Fruit fly (Drosophila melanogaster): Measurements from ENCODE around the gene hyd.

Gene hyd

dm6 chr3R:9747875-9747899, 22.3 kb upstream of the hyd start, which contains the start of gene PpD3:
Gene PpD3 (plus strand): TSS chr3R:9747875.
- TF ChIP-seq jim (GFP tag; optimal IDR thresholded peaks at IDR 0.05) (no peak), Mio (GFP tag; optimal IDR thresholded peaks at IDR 0.05) (no peak), woc (GFP tag; optimal IDR thresholded peaks at IDR 0.05) (no peak), N (GFP tag; optimal IDR thresholded peaks at IDR 0.05) (no peak), lola (GFP tag; optimal IDR thresholded peaks at IDR 0.05) (no peak), Sp1 (GFP tag; optimal IDR thresholded peaks at IDR 0.05) (no peak), rgr (GFP tag; optimal IDR thresholded peaks at IDR 0.05) (no peak), tai (GFP tag; optimal IDR thresholded peaks at IDR 0.05) (no peak), OdsH (GFP tag; optimal IDR thresholded peaks at IDR 0.05) (no peak)

- TF ChIP-seq OdsH (GFP tag; optimal IDR thresholded peaks at IDR 0.05) (peak; percentile 55), ey (GFP tag; optimal IDR thresholded peaks at IDR 0.05) (peak; percentile 51), rgr (GFP tag; optimal IDR thresholded peaks at IDR 0.05) (peak; percentile 73), dl (GFP tag; optimal IDR thresholded peaks at IDR 0.05; ENCODE audit: insufficient read depth in 1 of 2, partially characterized antibody in 2 of 2) (no peak), Hnf4 (GFP tag; optimal IDR thresholded peaks at IDR 0.05) (no peak), dmrt93B (GFP tag; optimal IDR thresholded peaks at IDR 0.05) (no peak), foxo (GFP tag; optimal IDR thresholded peaks at IDR 0.05) (peak in 1 of 2 experiments; percentile 32), CG9705 (GFP tag; optimal IDR thresholded peaks at IDR 0.05) (peak; percentile 74), br (GFP tag; optimal IDR thresholded peaks at IDR 0.05) (peak; percentile 80), jim (GFP tag; optimal IDR thresholded peaks at IDR 0.05) (no peak), CG32264 (GFP tag; optimal IDR thresholded peaks at IDR 0.05) (no peak), GATAd (GFP tag; optimal IDR thresholded peaks at IDR 0.05) (no peak), tai (GFP tag; optimal IDR thresholded peaks at IDR 0.05) (no peak), sv (GFP tag; optimal IDR thresholded peaks at IDR 0.05) (peak; percentile 55), Jra (GFP tag; optimal IDR thresholded peaks at IDR 0.05) (no peak), lola (GFP tag; optimal IDR thresholded peaks at IDR 0.05) (no peak), Hr78 (GFP tag; optimal IDR thresholded peaks at IDR 0.05) (no peak), h (GFP tag; optimal IDR thresholded peaks at IDR 0.05) (no peak), woc (GFP tag; optimal IDR thresholded peaks at IDR 0.05) (peak; percentile 96), CrebA (GFP tag; optimal IDR thresholded peaks at IDR 0.05; ENCODE audit: borderline replicate concordance) (no peak), dsf (GFP tag; optimal IDR thresholded peaks at IDR 0.05; ENCODE audit: borderline replicate concordance) (peak; percentile 10), fru (GFP tag; optimal IDR thresholded peaks at IDR 0.05) (no peak), HLH106 (tag; optimal IDR thresholded peaks at IDR 0.05) (peak; percentile 79), Myc (optimal IDR thresholded peaks at IDR 0.05) (peak; percentile 50), psq (GFP tag; optimal IDR thresholded peaks at IDR 0.05) (peak; percentile 53), Hr83 (GFP tag; optimal IDR thresholded peaks at IDR 0.05; ENCODE audit: poor library complexity, severe bottlenecking) (no peak), Dfd (GFP tag; optimal IDR thresholded peaks at IDR 0.05) (no peak), Rel (GFP tag; optimal IDR thresholded peaks at IDR 0.05) (no peak), Rel (tag; optimal IDR thresholded peaks at IDR 0.05) (peak; percentile 65), usp (GFP tag; optimal IDR thresholded peaks at IDR 0.05) (no peak), sage (GFP tag; optimal IDR thresholded peaks at IDR 0.05) (no peak), Sp1 (GFP tag; optimal IDR thresholded peaks at IDR 0.05) (peak; percentile 76), Dif (GFP tag; optimal IDR thresholded peaks at IDR 0.05; ENCODE audit: partially characterized antibody) (peak; percentile 17), Abd-B (GFP tag; optimal IDR thresholded peaks at IDR 0.05) (no peak), brk (GFP tag; optimal IDR thresholded peaks at IDR 0.05) (no peak), N (GFP tag; optimal IDR thresholded peaks at IDR 0.05) (no peak), pan (optimal IDR thresholded peaks at IDR 0.05) (no peak), Mio (GFP tag; optimal IDR thresholded peaks at IDR 0.05) (no peak), Vsx2 (GFP tag; optimal IDR thresholded peaks at IDR 0.05; ENCODE audit: partially characterized antibody) (no peak)
These were observed 22.0 kb upstream of the hyd start, which contains the start of gene CG12948 for dm6 chr3R:9747272-9747874. Gene CG12948 (minus strand): TSS chr3R:9747744.

dm6 chr3R:9746267-9746666, 20.9 kb upstream of the hyd start, which contains the start of gene CG34409:
Gene CG34409 (minus strand): TSS chr3R:9746367.
- TF ChIP-seq dmrt93B (GFP tag; optimal IDR thresholded peaks at IDR 0.05) (no peak), HLH106 (tag; optimal IDR thresholded peaks at IDR 0.05) (no peak), CG32264 (GFP tag; optimal IDR thresholded peaks at IDR 0.05) (no peak), Abd-B (GFP tag; optimal IDR thresholded peaks at IDR 0.05) (no peak), sv (GFP tag; optimal IDR thresholded peaks at IDR 0.05) (no peak)

Measured in whole organism, wandering third instar larva.